Fruit fly (Drosophila melanogaster): ENCODE data around the gene mthl10.

mthl10 gene

dm6 chr3L:390194-390593 lies 47.5 kb upstream of the mthl10 start (continued):
- TF ChIP-seq CG6791 (GFP tag; IDR thresholded peaks at IDR 0.05; ENCODE audit: partially characterized antibody) (peak; percentile 16; the same call in 1 of the 3 replicates), HLH54F (GFP tag; optimal IDR thresholded peaks at IDR 0.05) (no peak), CG17802 (tag; optimal IDR thresholded peaks at IDR 0.05) (no peak), gsb-n (tag; optimal IDR thresholded peaks at IDR 0.05) (no peak), dmrt11E (tag; optimal IDR thresholded peaks at IDR 0.05) (no peak), CG17361 (GFP tag; IDR thresholded peaks at IDR 0.05) (0 out of 3 replicates have a peak, but pooled peaks have one; percentile 14), Kr (GFP tag; optimal IDR thresholded peaks at IDR 0.05) (no peak), mam (GFP tag; optimal IDR thresholded peaks at IDR 0.05) (no peak), Bteb2 (GFP tag; optimal IDR thresholded peaks at IDR 0.05) (no peak), CG5953 (GFP tag; IDR thresholded peaks at IDR 0.05) (no peak), Hand (GFP tag; optimal IDR thresholded peaks at IDR 0.05) (no peak), lola (GFP tag; optimal IDR thresholded peaks at IDR 0.05) (no peak), CG13296 (GFP tag; optimal IDR thresholded peaks at IDR 0.05) (no peak), phol (tag; optimal IDR thresholded peaks at IDR 0.05) (peak; percentile 26), CG4282 (GFP tag; optimal IDR thresholded peaks at IDR 0.05) (no peak), odd (GFP tag; optimal IDR thresholded peaks at IDR 0.05) (no peak), zfh1 (GFP tag; IDR thresholded peaks at IDR 0.05) (peak; percentile 49; the same call in 1 of the 3 replicates), hbn (GFP tag; IDR thresholded peaks at IDR 0.05; ENCODE audit: partially characterized antibody) (peak; percentile 37; the same call in 1 of the 2 replicates), BEAF-32 (GFP tag; optimal IDR thresholded peaks at IDR 0.05) (peak; percentile 39), zfh2 (GFP tag; optimal IDR thresholded peaks at IDR 0.05) (no peak), Gsc (GFP tag; IDR thresholded peaks at IDR 0.05) (no peak), sc (optimal IDR thresholded peaks at IDR 0.05) (no peak), sc (GFP tag; optimal IDR thresholded peaks at IDR 0.05) (no peak), gcm2 (GFP tag; optimal IDR thresholded peaks at IDR 0.05) (no peak), CG30431 (GFP tag; optimal IDR thresholded peaks at IDR 0.05) (no peak), Asciz (GFP tag; optimal IDR thresholded peaks at IDR 0.05) (no peak), CG10462 (GFP tag; optimal IDR thresholded peaks at IDR 0.05) (no peak), fru (optimal IDR thresholded peaks at IDR 0.05) (no peak), run (tag; optimal IDR thresholded peaks at IDR 0.05) (no peak), CG14710 (tag; optimal IDR thresholded peaks at IDR 0.05) (peak; percentile 22), H2.0 (GFP tag; IDR thresholded peaks at IDR 0.05) (no peak), wek (GFP tag; optimal IDR thresholded peaks at IDR 0.05) (no peak), CG3838 (GFP tag; optimal IDR thresholded peaks at IDR 0.05) (no peak), Opbp (GFP tag; IDR thresholded peaks at IDR 0.05; ENCODE audit: partially characterized antibody) (peak; percentile 26; the same call in 1 of the 3 replicates), CG3163 (GFP tag; optimal IDR thresholded peaks at IDR 0.05) (no peak), ase (GFP tag; IDR thresholded peaks at IDR 0.05) (no peak), CG43689 (GFP tag; IDR thresholded peaks at IDR 0.05) (no peak), E2f1 (GFP tag; IDR thresholded peaks at IDR 0.05) (no peak), CrebB (tag; optimal IDR thresholded peaks at IDR 0.05) (no peak), fd64A (GFP tag; optimal IDR thresholded peaks at IDR 0.05) (no peak), sna (GFP tag; IDR thresholded peaks at IDR 0.05; ENCODE audit: partially characterized antibody) (no peak), unc-4 (GFP tag; IDR thresholded peaks at IDR 0.05; ENCODE audit: partially characterized antibody) (peak; percentile 42; the same call in 1 of the 2 replicates), CG12299 (tag; optimal IDR thresholded peaks at IDR 0.05) (no peak), GATAe (GFP tag; conservative IDR thresholded peaks at IDR 0.05) (no peak), Ptx1 (GFP tag; IDR thresholded peaks at IDR 0.05) (peak; percentile 39; the same call in 1 of the 2 replicates), CG11398 (GFP tag; optimal IDR thresholded peaks at IDR 0.05) (no peak), esg (GFP tag; conservative IDR thresholded peaks at IDR 0.05) (no peak), CG7556 (GFP tag; optimal IDR thresholded peaks at IDR 0.05) (no peak), chinmo (GFP tag; IDR thresholded peaks at IDR 0.05; ENCODE audit: partially characterized antibody) (0 out of 4 replicates have a peak, but pooled peaks have one; percentile 30), ftz-f1 (GFP tag; optimal IDR thresholded peaks at IDR 0.05) (no peak), CG9817 (tag; optimal IDR thresholded peaks at IDR 0.05) (no peak)
